Worm (Caenorhabditis elegans) whole organism, early embryonic: ENCODE data around the gene col-132.

Source experiments
- F13C5.2 ChIP-seq: sonication (generic microtip); optimal IDR thresholded peaks from 2 replicates; lab custom pipeline; 2017; ENCODE audit warnings: mild to moderate bottlenecking, missing genetic modification characterization, inconsistent platforms, missing compliant biosample characterization
- ama-1 ChIP-seq: fragments of 150-350 bp; optimal IDR thresholded peaks from 2 replicates; lab custom pipeline; 2014
- ets-7 ChIP-seq: sonication (generic microtip); optimal IDR thresholded peaks from 2 replicates; lab custom pipeline; 2016; ENCODE audit warnings: missing genotype, missing genetic modification characterization, missing compliant biosample characterization
- pes-1 ChIP-seq: fragments of 200-800 bp; sonication (Bioruptor generic); IDR thresholded peaks from 2 replicates; pipeline ENCODE4 v1.3.6; 2022; ENCODE audit warnings: missing genetic modification reagents, missing genetic modification characterization, missing compliant biosample characterization
- sea-1 ChIP-seq: fragments of 200-800 bp; sonication (Bioruptor generic); conservative IDR thresholded peaks from 2 replicates; pipeline ENCODE4 v1.3.6; 2022; ENCODE audit warnings: missing genetic modification characterization, missing compliant biosample characterization

DNA sequence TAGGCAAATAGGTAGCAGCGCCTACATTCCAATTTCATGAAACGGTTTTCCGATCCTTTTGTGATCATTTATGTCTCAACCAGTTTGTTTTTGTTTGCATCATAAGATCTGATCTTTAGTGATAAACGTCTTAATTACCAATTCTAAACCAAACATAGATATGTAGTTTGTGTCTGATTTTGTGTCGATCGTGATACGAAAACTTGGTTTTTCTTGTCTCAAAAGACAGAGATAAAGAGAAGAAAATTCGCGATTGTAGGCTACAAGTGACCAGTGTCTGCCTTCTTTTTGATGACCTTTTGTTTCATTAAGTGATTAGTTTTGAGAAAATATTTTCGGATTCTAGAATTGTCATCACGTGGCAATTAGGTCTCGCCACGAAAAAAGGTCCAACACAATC lies 10.7 kb downstream of the col-132 start:
- TF ChIP-seq ets-7 = no peak
- no peak for TF ChIP-seq ama-1 (lab: Kevin White, UChicago)
- TF ChIP-seq sea-1 (GFP tag; lab: Robert Waterston, UW) = no peak
- no peak for TF ChIP-seq pes-1 (GFP tag; lab: Robert Waterston, UW)
- TF ChIP-seq F13C5.2 = no peak
